Worm (Caenorhabditis elegans) whole organism, L1 larva: ENCODE results near the gene dmsr-13.

Source experiments
- ama-1 ChIP-seq: fragments of 150-350 bp; optimal IDR thresholded peaks from 2 replicates; lab custom pipeline; 2014
- jun-1 ChIP-seq: fragments of 150-350 bp; optimal IDR thresholded peaks from 2 replicates; lab custom pipeline; 2014; ENCODE audit warnings: missing biosample characterization, missing genetic modification reagents, missing genetic modification characterization
- lin-15B ChIP-seq: fragments of 150-350 bp; sonication (generic microtip); optimal IDR thresholded peaks from 3 replicates; lab custom pipeline; 2014; ENCODE audit warnings: missing biosample characterization, missing genetic modification characterization
- mdl-1 ChIP-seq, 2 experiments: fragments of 150-350 bp; optimal IDR thresholded peaks; 2 replicates each; lab custom pipeline; 2014 to 2017; ENCODE audit warnings: missing biosample characterization in 2 of 2, missing genetic modification characterization in 2 of 2, inconsistent platforms in 1 of 2
- nhr-12 ChIP-seq: sonication (generic microtip); optimal IDR thresholded peaks from 2 replicates; lab custom pipeline; 2017; ENCODE audit warnings: missing biosample characterization, missing genetic modification characterization
- nhr-28 ChIP-seq: fragments of 150-350 bp; optimal IDR thresholded peaks from 2 replicates; lab custom pipeline; 2014; ENCODE audit warnings: missing biosample characterization, missing genetic modification characterization
- nhr-90 ChIP-seq: sonication (generic microtip); optimal IDR thresholded peaks from 2 replicates; lab custom pipeline; 2016; ENCODE audit warnings: mild to moderate bottlenecking, missing genetic modification characterization, missing compliant biosample characterization; ENCODE audit not compliant: poor library complexity
- snpc-4 ChIP-seq: fragments of 150-350 bp; optimal IDR thresholded peaks from 2 replicates; lab custom pipeline; 2014; ENCODE audit warnings: missing biosample characterization, missing genetic modification characterization
- unc-62 ChIP-seq: fragments of 150-350 bp; optimal IDR thresholded peaks from 2 replicates; lab custom pipeline; 2014; ENCODE audit warnings: missing biosample characterization, missing genetic modification reagents, missing genetic modification characterization
- zag-1 ChIP-seq: fragments of 150-350 bp; optimal IDR thresholded peaks from 2 replicates; lab custom pipeline; 2014; ENCODE audit warnings: missing biosample characterization, missing genetic modification characterization

- no peak for TF ChIP-seq nhr-28 (tag; lab: Kevin White, UChicago)
- no peak for TF ChIP-seq jun-1 (tag; lab: Kevin White, UChicago)
- TF ChIP-seq mdl-1 (tag; optimal IDR thresholded peaks at IDR 0.05; lab: Kevin White, UChicago), result no peak
- TF ChIP-seq unc-62 (GFP tag; lab: Kevin White, UChicago), result no peak
- TF ChIP-seq zag-1 (tag; lab: Kevin White, UChicago), result no peak
- TF ChIP-seq snpc-4, result no peak
- TF ChIP-seq lin-15B (tag; lab: Kevin White, UChicago), result no peak
- no peak for TF ChIP-seq nhr-90 (tag; lab: Kevin White, UChicago)
- TF ChIP-seq nhr-12, result no peak
- TF ChIP-seq ama-1 (lab: Kevin White, UChicago), result no peak
Measured at ce11 chrV:6830755-6831227, 11.1 kb upstream of the dmsr-13 start, which contains the start of gene col-142.
